Worm (Caenorhabditis elegans) whole organism, L1 larva: ENCODE data around the gene madf-3.

ENCODE experiments used
- C34B4.2 ChIP-seq: sonication (generic microtip); optimal IDR thresholded peaks from 2 replicates; lab custom pipeline; 2017; ENCODE audit warnings: mild to moderate bottlenecking, missing genetic modification characterization, missing compliant biosample characterization
- Y116A8C.19 ChIP-seq: sonication (generic microtip); optimal IDR thresholded peaks from 2 replicates; lab custom pipeline; 2016; ENCODE audit warnings: missing compliant biosample characterization, missing genetic modification characterization, borderline replicate concordance
- aha-1 ChIP-seq: fragments of 150-350 bp; optimal IDR thresholded peaks from 2 replicates; lab custom pipeline; 2014; ENCODE audit warnings: missing biosample characterization, missing genetic modification characterization
- alr-1 ChIP-seq: fragments of 200-800 bp; sonication (Bioruptor generic); optimal IDR thresholded peaks from 2 replicates; lab custom pipeline; 2018; ENCODE audit warnings: borderline replicate concordance, mild to moderate bottlenecking, missing genetic modification characterization, missing compliant biosample characterization
- aly-2 ChIP-seq: fragments of 150-350 bp; optimal IDR thresholded peaks from 2 replicates; lab custom pipeline; 2014; ENCODE audit warnings: missing biosample characterization, missing genetic modification characterization
- blmp-1 ChIP-seq: fragments of 150-350 bp; optimal IDR thresholded peaks from 2 replicates; lab custom pipeline; 2014; ENCODE audit warnings: missing biosample characterization, missing genetic modification characterization
- ceh-63 ChIP-seq: fragments of 200-800 bp; sonication (Bioruptor generic); optimal IDR thresholded peaks from 2 replicates; lab custom pipeline; 2018; ENCODE audit warnings: mild to moderate bottlenecking, missing genetic modification characterization, missing compliant biosample characterization
- ceh-88 ChIP-seq: fragments of 200-800 bp; sonication (Bioruptor generic); IDR thresholded peaks from 2 replicates; pipeline ENCODE4 v1.3.6; 2022; ENCODE audit warnings: missing genetic modification characterization, missing compliant biosample characterization
- ces-1 ChIP-seq: fragments of 150-350 bp; optimal IDR thresholded peaks from 2 replicates; lab custom pipeline; 2014; ENCODE audit warnings: missing biosample characterization, missing genetic modification reagents, missing genetic modification characterization
- dsc-1 ChIP-seq: sonication (generic microtip); optimal IDR thresholded peaks from 2 replicates; lab custom pipeline; 2016; ENCODE audit warnings: mild to moderate bottlenecking, missing genetic modification characterization, missing compliant biosample characterization
- efl-1 ChIP-seq, 4 experiments: fragments of 150-350 bp; optimal IDR thresholded peaks in 3 of 4; peaks in 1 of 4; 1 replicate in 1 of 4; 2 replicates in 3 of 4; lab custom pipeline; 2014; ENCODE audit warnings: missing biosample characterization in 2 of 4, missing genetic modification characterization in 2 of 4, missing genetic modification reagents in 2 of 4
- efl-3 ChIP-seq: fragments of 200-800 bp; sonication (Bioruptor generic); optimal IDR thresholded peaks from 2 replicates; lab custom pipeline; 2018; ENCODE audit warnings: mild to moderate bottlenecking, missing genetic modification characterization, missing compliant biosample characterization
- elt-2 ChIP-seq: sonication (generic microtip); optimal IDR thresholded peaks from 2 replicates; lab custom pipeline; 2016; ENCODE audit warnings: missing genetic modification characterization, mild to moderate bottlenecking, inconsistent platforms, missing compliant biosample characterization, missing genetic modification reagents
- ets-5 ChIP-seq: fragments of 200-800 bp; sonication (Bioruptor generic); IDR thresholded peaks from 2 replicates; pipeline ENCODE4 v1.3.6; 2022; ENCODE audit warnings: missing genetic modification characterization, missing compliant biosample characterization
- fkh-10 ChIP-seq: sonication (generic microtip); optimal IDR thresholded peaks from 2 replicates; lab custom pipeline; 2017; ENCODE audit warnings: missing biosample characterization, missing genetic modification reagents, missing genetic modification characterization
- grh-1 ChIP-seq: fragments of 200-800 bp; sonication (Bioruptor generic); IDR thresholded peaks from 2 replicates; pipeline ENCODE4 v1.3.6; 2022; ENCODE audit warnings: missing genetic modification reagents, missing genetic modification characterization, missing compliant biosample characterization
- lin-13 ChIP-seq: fragments of 150-350 bp; optimal IDR thresholded peaks from 2 replicates; lab custom pipeline; 2014; ENCODE audit warnings: missing biosample characterization, missing genetic modification reagents, missing genetic modification characterization
- lin-14 ChIP-seq: fragments of 200-800 bp; sonication (Bioruptor generic); optimal IDR thresholded peaks from 2 replicates; lab custom pipeline; 2018; ENCODE audit warnings: mild to moderate bottlenecking, missing genetic modification characterization, moderate library complexity, missing compliant biosample characterization
- lsy-2 ChIP-seq, 2 experiments: fragments of 150-350 bp; optimal IDR thresholded peaks; 2 replicates each; lab custom pipeline; 2014; ENCODE audit warnings: missing biosample characterization in 2 of 2, missing genetic modification characterization in 2 of 2
- mab-9 ChIP-seq: fragments of 200-800 bp; sonication (Bioruptor generic); IDR thresholded peaks from 2 replicates; pipeline ENCODE4 v1.3.6; 2022; ENCODE audit warnings: missing genetic modification reagents, missing genetic modification characterization, missing compliant biosample characterization
- mef-2 ChIP-seq: fragments of 150-350 bp; optimal IDR thresholded peaks from 2 replicates; lab custom pipeline; 2014; ENCODE audit warnings: missing biosample characterization, missing genetic modification characterization
- mep-1 ChIP-seq: fragments of 150-350 bp; optimal IDR thresholded peaks from 2 replicates; lab custom pipeline; 2014; ENCODE audit warnings: missing biosample characterization, missing genetic modification characterization
- nhr-12 ChIP-seq: sonication (generic microtip); optimal IDR thresholded peaks from 2 replicates; lab custom pipeline; 2017; ENCODE audit warnings: missing biosample characterization, missing genetic modification characterization
- nhr-20 ChIP-seq: sonication (generic microtip); optimal IDR thresholded peaks from 2 replicates; lab custom pipeline; 2016; ENCODE audit warnings: mild to moderate bottlenecking, missing genetic modification characterization, missing compliant biosample characterization
- nhr-77 ChIP-seq: fragments of 150-350 bp; optimal IDR thresholded peaks from 2 replicates; lab custom pipeline; 2014; ENCODE audit warnings: missing biosample characterization, missing genetic modification characterization
- pag-3 ChIP-seq: sonication (generic microtip); optimal IDR thresholded peaks from 2 replicates; lab custom pipeline; 2017; ENCODE audit warnings: missing genetic modification characterization, mild to moderate bottlenecking, missing compliant biosample characterization, antibody characterized with exemption, borderline replicate concordance; ENCODE audit not compliant: insufficient read depth
- pax-3 ChIP-seq: fragments of 200-800 bp; sonication (Bioruptor generic); optimal IDR thresholded peaks from 2 replicates; lab custom pipeline; 2018; ENCODE audit warnings: mild to moderate bottlenecking, missing genetic modification characterization, moderate library complexity, missing compliant biosample characterization
- pqm-1 ChIP-seq: sonication (generic microtip); optimal IDR thresholded peaks from 3 replicates; lab custom pipeline; 2017; ENCODE audit warnings: missing biosample characterization, missing genetic modification characterization
- skn-1 ChIP-seq: fragments of 150-350 bp; optimal IDR thresholded peaks from 2 replicates; lab custom pipeline; 2014; ENCODE audit warnings: missing biosample characterization, missing genetic modification characterization
- snpc-4 ChIP-seq: fragments of 150-350 bp; optimal IDR thresholded peaks from 2 replicates; lab custom pipeline; 2014; ENCODE audit warnings: missing biosample characterization, missing genetic modification characterization
- sox-4 ChIP-seq: sonication (generic microtip); optimal IDR thresholded peaks from 2 replicates; lab custom pipeline; 2016; ENCODE audit warnings: missing genetic modification characterization, missing compliant biosample characterization
- sup-37 ChIP-seq: fragments of 200-800 bp; sonication (Bioruptor generic); optimal IDR thresholded peaks from 2 replicates; lab custom pipeline; 2018; ENCODE audit warnings: mild to moderate bottlenecking, missing genetic modification characterization, missing compliant biosample characterization
- tbx-2 ChIP-seq: sonication (generic microtip); optimal IDR thresholded peaks from 2 replicates; lab custom pipeline; 2016; ENCODE audit warnings: missing genetic modification characterization, missing compliant biosample characterization
- unc-30 ChIP-seq: sonication (generic microtip); optimal IDR thresholded peaks from 2 replicates; lab custom pipeline; 2017; ENCODE audit warnings: missing biosample characterization, missing genetic modification characterization
- vab-15 ChIP-seq: sonication (generic microtip); optimal IDR thresholded peaks from 2 replicates; lab custom pipeline; 2017; ENCODE audit warnings: missing genotype, mild to moderate bottlenecking, missing genetic modification characterization, missing compliant biosample characterization
- xbp-1 ChIP-seq: sonication (generic microtip); optimal IDR thresholded peaks from 2 replicates; lab custom pipeline; 2016; ENCODE audit warnings: missing genetic modification characterization, missing compliant biosample characterization
- zip-4 ChIP-seq: fragments of 200-800 bp; sonication (Bioruptor generic); optimal IDR thresholded peaks from 2 replicates; lab custom pipeline; 2018; ENCODE audit warnings: mild to moderate bottlenecking, missing genetic modification characterization, moderate library complexity, missing compliant biosample characterization
- ztf-4 ChIP-seq: fragments of 150-350 bp; optimal IDR thresholded peaks from 2 replicates; lab custom pipeline; 2014; ENCODE audit warnings: missing biosample characterization, missing genetic modification characterization

madf-3 gene

ce11 chrII:4291799-4292198 lies 42.7 kb upstream of the madf-3 start:
- peak; percentile 65 for TF ChIP-seq fkh-10 (GFP tag; lab: Kevin White, UChicago)
- TF ChIP-seq elt-2 (tag; lab: Kevin White, UChicago): no peak
- peak; percentile 16 for TF ChIP-seq ces-1 (GFP tag; lab: Kevin White, UChicago)
- TF ChIP-seq pax-3: no peak
- peak; percentile 68 for TF ChIP-seq lin-14 (GFP tag; lab: Kevin White, UChicago)
- TF ChIP-seq nhr-77 (tag; lab: Kevin White, UChicago): no peak
- TF ChIP-seq aly-2 (tag; lab: Kevin White, UChicago): no peak
- TF ChIP-seq C34B4.2: no peak

ce11 chrII:4293027-4293522 lies 41.5 kb upstream of the madf-3 start:
- TF ChIP-seq efl-1 (optimal IDR thresholded peaks at IDR 0.05; lab: Kevin White, UChicago): no peak
- TF ChIP-seq efl-1 (GFP tag; optimal IDR thresholded peaks at IDR 0.05 in 1 of 2; lab: Kevin White, UChicago): peak in 1 of 2 experiments; percentile 77
- peak; percentile 18 for TF ChIP-seq lin-14 (GFP tag; lab: Kevin White, UChicago)
- peak in 1 of 2 experiments; percentile 0 for TF ChIP-seq lsy-2 (tag; optimal IDR thresholded peaks at IDR 0.05; lab: Kevin White, UChicago)
- TF ChIP-seq sox-4 (tag; lab: Kevin White, UChicago): no peak

ce11 chrII:4294189-4294588 lies 40.4 kb upstream of the madf-3 start:
- peak; percentile 24 for TF ChIP-seq blmp-1 (tag; lab: Kevin White, UChicago)
- TF ChIP-seq efl-3: no peak
- TF ChIP-seq tbx-2 (tag; lab: Kevin White, UChicago): no peak
- TF ChIP-seq efl-1 (optimal IDR thresholded peaks at IDR 0.05; lab: Kevin White, UChicago): no peak
- TF ChIP-seq efl-1 (GFP tag; optimal IDR thresholded peaks at IDR 0.05 in 1 of 2; lab: Kevin White, UChicago): peak in 1 of 2 experiments; percentile 80
- peak; percentile 20 for TF ChIP-seq lin-14 (GFP tag; lab: Kevin White, UChicago)

DNA sequence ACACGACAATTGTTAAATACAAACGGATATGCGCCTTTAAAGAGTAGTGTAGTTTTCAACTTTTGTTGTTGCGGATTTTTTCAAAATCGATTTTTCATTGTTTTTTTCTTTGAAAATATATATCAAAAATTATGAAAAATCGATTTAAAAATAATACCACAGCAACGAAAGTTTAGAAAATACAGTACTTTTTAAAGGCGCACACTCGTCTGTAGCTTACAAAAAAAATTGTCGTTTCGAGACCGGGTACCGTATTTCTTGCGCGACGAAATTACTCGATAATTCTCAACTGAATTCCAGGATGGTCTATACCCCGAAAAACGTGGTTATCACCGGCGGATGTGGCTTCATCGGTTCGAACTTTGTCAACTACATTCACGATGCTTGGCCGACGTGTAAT lies 39.7 kb upstream of the madf-3 start, which contains the start of gene rml-4:
Gene rml-4 (plus strand): TSS at position 301 of the 400 bp plus-strand sequence.
- TF ChIP-seq efl-1 (optimal IDR thresholded peaks at IDR 0.05; lab: Kevin White, UChicago) (no peak), efl-1 (GFP tag; optimal IDR thresholded peaks at IDR 0.05 in 1 of 2; lab: Kevin White, UChicago) (peak in 1 of 2 experiments; percentile 71), ets-5 (GFP tag; lab: Robert Waterston, UW) (no peak), ceh-88 (GFP tag; lab: Robert Waterston, UW) (no peak), nhr-12 (tag; lab: Kevin White, UChicago) (no peak)

DNA sequence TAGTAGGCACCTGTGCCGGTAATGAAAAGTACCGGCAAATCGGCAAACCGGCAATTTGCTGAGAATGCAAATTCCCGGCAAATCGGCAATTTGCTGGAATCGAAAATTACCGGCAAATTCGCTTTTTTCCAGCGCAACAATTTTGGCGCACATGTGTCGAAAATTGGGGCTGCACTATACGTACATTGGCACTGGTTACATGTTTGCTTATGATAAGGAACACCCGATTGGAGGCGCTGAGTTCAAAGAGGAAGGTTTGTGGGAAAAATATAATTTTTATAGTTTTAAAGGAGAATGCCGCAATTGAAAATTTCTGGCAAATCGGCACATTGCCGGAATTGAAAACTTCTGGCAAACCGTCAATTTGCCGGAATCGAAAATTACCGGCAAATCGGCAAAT lies 37.3 kb upstream of the madf-3 start:
- TF ChIP-seq nhr-12 (tag; lab: Kevin White, UChicago) (no peak), elt-2 (tag; lab: Kevin White, UChicago) (peak; percentile 63)

ce11 chrII:4299227-4299703 lies 35.3 kb upstream of the madf-3 start, which contains the start of gene sco-1:
Gene sco-1 (plus strand): TSS chrII:4299653.
- peak; percentile 33 for TF ChIP-seq ces-1 (GFP tag; lab: Kevin White, UChicago)
- TF ChIP-seq skn-1 (tag; lab: Kevin White, UChicago): peak; percentile 95
- TF ChIP-seq blmp-1 (tag; lab: Kevin White, UChicago): peak; percentile 79
- peak; percentile 91 for TF ChIP-seq fkh-10 (GFP tag; lab: Kevin White, UChicago)
- TF ChIP-seq nhr-20 (tag; lab: Kevin White, UChicago): peak; percentile 97
- TF ChIP-seq pag-3: no peak
- TF ChIP-seq grh-1: peak; percentile 97
- peak; percentile 76 for TF ChIP-seq aha-1
- peak; percentile 90 for TF ChIP-seq efl-3
- TF ChIP-seq pqm-1: no peak
- peak; percentile 96 to 97 for TF ChIP-seq lsy-2 (tag; optimal IDR thresholded peaks at IDR 0.05; lab: Kevin White, UChicago)
- peak; percentile 93 for TF ChIP-seq mep-1 (tag; lab: Kevin White, UChicago)
- peak; percentile 85 for TF ChIP-seq Y116A8C.19 (tag; lab: Kevin White, UChicago)
- peak; percentile 98 for TF ChIP-seq xbp-1 (tag; lab: Kevin White, UChicago)
- TF ChIP-seq alr-1: no peak
- peak; percentile 91 for TF ChIP-seq vab-15
- peak; percentile 95 for TF ChIP-seq sox-4 (tag; lab: Kevin White, UChicago)
- peak; percentile 98 for TF ChIP-seq mab-9 (GFP tag; lab: Robert Waterston, UW)
- no peak for TF ChIP-seq unc-30
- TF ChIP-seq mef-2 (tag; lab: Kevin White, UChicago): peak; percentile 34
- peak; percentile 87 for TF ChIP-seq ztf-4
- TF ChIP-seq ceh-63: peak; percentile 85
- TF ChIP-seq dsc-1: peak; percentile 98
- TF ChIP-seq nhr-12 (tag; lab: Kevin White, UChicago): peak; percentile 25
- TF ChIP-seq zip-4 (GFP tag; lab: Kevin White, UChicago): peak; percentile 93
- TF ChIP-seq snpc-4: peak; percentile 78
- TF ChIP-seq sup-37 (GFP tag; lab: Kevin White, UChicago): peak; percentile 93
- TF ChIP-seq lin-13 (GFP tag; lab: Kevin White, UChicago): peak; percentile 97
